Fruit fly (Drosophila melanogaster) whole organism, pupa: Measurements from ENCODE around the gene IRSp53.

Experiments used
- CG10348 ChIP-seq: fragments of 200-800 bp; sonication (Bioruptor generic); IDR thresholded peaks from 2 replicates; pipeline ENCODE4 v1.3.6; 2022; ENCODE audit warnings: missing biosample characterization, missing genetic modification characterization
- CG12605 ChIP-seq: fragments of 200-800 bp; sonication (Bioruptor generic); IDR thresholded peaks from 2 replicates; pipeline ENCODE4 v1.3.6; 2022; ENCODE audit warnings: missing biosample characterization, missing genetic modification characterization
- CG13204 ChIP-seq: fragments of 200-800 bp; sonication (Bioruptor generic); optimal IDR thresholded peaks from 2 replicates; lab custom pipeline; 2018; ENCODE audit warnings: missing biosample characterization, mild to moderate bottlenecking, missing genetic modification characterization, moderate library complexity
- CG14655 ChIP-seq: fragments of 200-800 bp; sonication (Bioruptor generic); optimal IDR thresholded peaks from 3 replicates; lab custom pipeline; 2017; ENCODE audit warnings: mild to moderate bottlenecking, missing biosample characterization, missing genetic modification reagents, missing genetic modification characterization
- CG32121 ChIP-seq: fragments of 200-800 bp; sonication (Bioruptor generic); IDR thresholded peaks from 2 replicates; pipeline ENCODE4 v1.3.6; 2022; ENCODE audit warnings: missing biosample characterization, missing genetic modification characterization
- CG4496 ChIP-seq: fragments of 200-800 bp; sonication (Bioruptor generic); IDR thresholded peaks from 3 replicates; pipeline ENCODE4 v1.3.6; 2022; ENCODE audit warnings: missing biosample characterization, missing genetic modification characterization
- Ets98B ChIP-seq: fragments of 200-800 bp; sonication (Bioruptor generic); IDR thresholded peaks from 2 replicates; pipeline ENCODE4 v1.3.6; 2022; ENCODE audit warnings: missing biosample characterization, missing genetic modification characterization
- Pif1A ChIP-seq: fragments of 200-800 bp; sonication (Bioruptor generic); optimal IDR thresholded peaks from 3 replicates; lab custom pipeline; 2016; ENCODE audit warnings: missing biosample characterization, missing genetic modification characterization
- Pif1B ChIP-seq: fragments of 200-800 bp; sonication (Bioruptor generic); optimal IDR thresholded peaks from 3 replicates; lab custom pipeline; 2016; ENCODE audit warnings: missing biosample characterization, missing genetic modification characterization
- rn ChIP-seq: fragments of 200-800 bp; sonication (Bioruptor generic); IDR thresholded peaks from 2 replicates; pipeline ENCODE4 v1.3.6; 2022; ENCODE audit warnings: missing biosample characterization, missing genetic modification characterization

DNA sequence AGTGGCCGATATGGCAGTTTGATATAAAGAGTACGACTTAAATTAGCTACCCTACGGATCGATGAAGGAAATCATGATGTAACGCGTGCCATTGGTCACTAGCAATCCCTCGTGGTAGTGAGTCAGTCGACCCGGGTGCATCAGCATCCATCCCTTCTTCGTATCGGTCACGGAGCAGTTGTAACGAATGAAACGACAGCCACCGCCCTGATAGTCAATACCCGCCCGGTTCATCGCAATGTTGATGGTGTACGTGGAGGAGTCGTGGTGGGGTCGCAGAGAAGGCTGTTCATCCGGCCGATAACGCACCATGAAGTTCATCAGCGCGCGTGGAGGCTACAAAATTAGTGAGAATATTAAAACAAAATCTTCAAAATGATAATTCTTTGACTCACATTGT, 62.5 kb downstream of the IRSp53 start:
- TF ChIP-seq CG10348 (no peak), rn (GFP tag; lab: Robert Waterston, UW) (no peak), Pif1A (GFP tag; lab: Kevin White, UChicago) (no peak), CG14655 (GFP tag; lab: Kevin White, UChicago) (no peak), CG32121 (GFP tag; lab: Robert Waterston, UW) (no peak), Pif1B (GFP tag; lab: Kevin White, UChicago) (no peak), Ets98B (GFP tag; lab: Robert Waterston, UW) (no peak), CG4496 (GFP tag; lab: Robert Waterston, UW) (no peak), CG12605 (no peak), CG13204 (GFP tag; lab: Kevin White, UChicago) (no peak)
